Worm (Caenorhabditis elegans): ENCODE results near the gene R05D3.8.
A peak's percentile ranks its signal among the peaks of the same experiment; 100 is the strongest.

DNA sequence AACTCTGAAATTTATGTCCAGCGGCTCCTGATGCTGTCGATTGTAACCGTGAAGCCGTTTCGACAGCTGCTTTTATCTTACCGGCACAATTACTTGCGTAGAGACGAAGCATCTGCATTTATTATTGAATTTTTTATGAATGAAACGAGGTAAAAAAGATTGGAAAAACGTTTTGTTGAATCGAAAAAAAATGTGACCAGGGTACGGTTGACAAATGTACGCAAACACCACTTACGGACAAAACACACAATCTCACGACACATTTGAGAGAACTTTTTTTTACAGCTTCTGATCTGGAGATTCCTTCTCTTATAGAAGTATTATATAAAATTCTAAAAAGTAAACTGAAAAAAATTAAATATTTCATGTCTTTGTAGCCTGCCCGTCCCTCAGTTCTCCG, 26.3 kb downstream of the R05D3.8 start, which contains the start of the genes mrps-18A and ZC262.2:
- TF ChIP-seq ztf-18 (tag; optimal IDR thresholded peaks at IDR 0.05): no peak
- no peak for TF ChIP-seq Y53G8AR.9 (GFP tag; conservative IDR thresholded peaks at IDR 0.05)
- no peak for TF ChIP-seq madf-6 (GFP tag; IDR thresholded peaks at IDR 0.05)
- no peak for TF ChIP-seq sptf-2 (GFP tag; optimal IDR thresholded peaks at IDR 0.05)
- no peak for TF ChIP-seq hlh-12 (tag; optimal IDR thresholded peaks at IDR 0.05)
- no peak for TF ChIP-seq Y95B8A.8 (GFP tag; IDR thresholded peaks at IDR 0.05)
- TF ChIP-seq Y56A3A.18 (GFP tag; IDR thresholded peaks at IDR 0.05): no peak
- TF ChIP-seq nhr-27 (tag; optimal IDR thresholded peaks at IDR 0.05): no peak
- TF ChIP-seq lsl-1 (GFP tag; optimal IDR thresholded peaks at IDR 0.05): peak; percentile 65
- no peak for TF ChIP-seq nfyb-1 (GFP tag; IDR thresholded peaks at IDR 0.05)

Data from whole organism, young adult.